Worm (Caenorhabditis elegans): ENCODE measurements around the gene C16C8.27.
"Not testable (repeated sequence)": the region's sequence is repeated elsewhere in the genome, so short reads cannot be mapped to it uniquely, and the experiment has no call there.

ce11 chrII:3464580-3464979, 23.1 kb downstream of the C16C8.27 start, which contains the start of gene C16C8.10:
- TF ChIP-seq snpc-4 (tag; optimal IDR thresholded peaks at IDR 0.05); aha-1 (tag; optimal IDR thresholded peaks at IDR 0.05); nhr-11 (tag; optimal IDR thresholded peaks at IDR 0.05); sox-4 (tag; optimal IDR thresholded peaks at IDR 0.05); skn-1 (tag; optimal IDR thresholded peaks at IDR 0.05); nhr-84 (tag; optimal IDR thresholded peaks at IDR 0.05); lin-35 (GFP tag; optimal IDR thresholded peaks at IDR 0.05); lin-13 (GFP tag; optimal IDR thresholded peaks at IDR 0.05); tbx-2 (tag; optimal IDR thresholded peaks at IDR 0.05); snu-23 (GFP tag; optimal IDR thresholded peaks at IDR 0.05); ceh-82 (tag; optimal IDR thresholded peaks at IDR 0.05): not testable (repeated sequence)

All from whole organism, L1 larva.